Fruit fly (Drosophila melanogaster): ENCODE measurements around the gene Cyp9f2.
A peak's percentile ranks its signal among the peaks of the same experiment; 100 is the strongest.

The Cyp9f2 gene

dm6 chr3R:12408160-12408559 lies 2.3 kb upstream of the Cyp9f2 start, which contains the start of gene CG5196:
TSS of gene CG5196 (plus strand) at chr3R:12408316.
- peak; percentile 14 for TF ChIP-seq EcR (GFP tag; optimal IDR thresholded peaks at IDR 0.05)
- TF ChIP-seq Pif1B (GFP tag; optimal IDR thresholded peaks at IDR 0.05), result no peak

dm6 chr3R:12406235-12407196 lies 688 bp upstream of the Cyp9f2 start, which contains the start of gene CG5167:
TSS of gene CG5167 (plus strand) at chr3R:12406532.
- peak; percentile 64; the same call in 2 of the 3 replicates for TF ChIP-seq fd96Ca (GFP tag; IDR thresholded peaks at IDR 0.05)
- TF ChIP-seq CG8301 (tag; optimal IDR thresholded peaks at IDR 0.05), result peak; percentile 62
- TF ChIP-seq gl (tag; optimal IDR thresholded peaks at IDR 0.05), result peak; percentile 88
- peak; percentile 15 for TF ChIP-seq CG8159 (tag; optimal IDR thresholded peaks at IDR 0.05)
- TF ChIP-seq Snoo (tag; optimal IDR thresholded peaks at IDR 0.05), result peak; percentile 13
- TF ChIP-seq CG13204 (GFP tag; optimal IDR thresholded peaks at IDR 0.05), result peak; percentile 54
- TF ChIP-seq Pif1B (GFP tag; optimal IDR thresholded peaks at IDR 0.05), result no peak
- TF ChIP-seq CG17806 (tag; optimal IDR thresholded peaks at IDR 0.05), result peak; percentile 11
- TF ChIP-seq rn (GFP tag; IDR thresholded peaks at IDR 0.05), result no peak
- peak; percentile 51 for TF ChIP-seq Ets98B (GFP tag; IDR thresholded peaks at IDR 0.05)
- no peak; the same call in 1 of the 2 replicates for TF ChIP-seq CG32121 (GFP tag; IDR thresholded peaks at IDR 0.05)
- TF ChIP-seq CG12605 (GFP tag; IDR thresholded peaks at IDR 0.05), result peak; percentile 85
- no peak for TF ChIP-seq CG10348 (GFP tag; IDR thresholded peaks at IDR 0.05)
- no peak for TF ChIP-seq Pif1A (GFP tag; optimal IDR thresholded peaks at IDR 0.05)
- TF ChIP-seq CG34367 (tag; optimal IDR thresholded peaks at IDR 0.05), result peak; percentile 40
- TF ChIP-seq EcR (GFP tag; optimal IDR thresholded peaks at IDR 0.05), result no peak

DNA sequence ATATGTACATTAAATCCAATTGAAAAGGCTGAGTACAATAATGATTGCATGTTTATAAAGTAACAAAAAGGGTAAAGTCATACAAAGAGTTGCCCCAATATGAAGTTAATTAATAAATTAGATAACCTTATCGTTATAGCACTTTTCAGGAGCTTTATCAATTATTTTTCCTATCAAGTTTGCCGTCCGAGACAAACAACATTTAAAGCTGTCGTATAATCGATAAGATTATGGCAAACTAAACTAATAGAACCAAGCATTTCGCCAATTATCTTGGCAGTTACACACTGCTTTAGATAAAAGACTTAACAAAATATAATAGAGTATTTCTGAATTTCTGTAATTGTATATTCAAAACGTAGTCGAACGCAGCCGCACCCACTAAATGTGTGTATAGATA lies 694 bp downstream of the Cyp9f2 start:
- TF ChIP-seq CG14655 (GFP tag; optimal IDR thresholded peaks at IDR 0.05) (no peak), gl (tag; optimal IDR thresholded peaks at IDR 0.05) (no peak), CG8159 (tag; optimal IDR thresholded peaks at IDR 0.05) (no peak), CG8301 (tag; optimal IDR thresholded peaks at IDR 0.05) (no peak), Pif1B (GFP tag; optimal IDR thresholded peaks at IDR 0.05) (no peak), Snoo (tag; optimal IDR thresholded peaks at IDR 0.05) (no peak), D1 (tag; optimal IDR thresholded peaks at IDR 0.05) (no peak), rn (GFP tag; IDR thresholded peaks at IDR 0.05) (no peak), CG12605 (GFP tag; IDR thresholded peaks at IDR 0.05) (no peak), CG17806 (tag; optimal IDR thresholded peaks at IDR 0.05) (no peak), EcR (GFP tag; optimal IDR thresholded peaks at IDR 0.05) (no peak), CG4496 (GFP tag; IDR thresholded peaks at IDR 0.05) (no peak), fd96Ca (GFP tag; IDR thresholded peaks at IDR 0.05) (no peak), CG34367 (tag; optimal IDR thresholded peaks at IDR 0.05) (no peak), CG32121 (GFP tag; IDR thresholded peaks at IDR 0.05) (no peak), CG15710 (tag; optimal IDR thresholded peaks at IDR 0.05) (no peak), CG10348 (GFP tag; IDR thresholded peaks at IDR 0.05) (no peak)

DNA sequence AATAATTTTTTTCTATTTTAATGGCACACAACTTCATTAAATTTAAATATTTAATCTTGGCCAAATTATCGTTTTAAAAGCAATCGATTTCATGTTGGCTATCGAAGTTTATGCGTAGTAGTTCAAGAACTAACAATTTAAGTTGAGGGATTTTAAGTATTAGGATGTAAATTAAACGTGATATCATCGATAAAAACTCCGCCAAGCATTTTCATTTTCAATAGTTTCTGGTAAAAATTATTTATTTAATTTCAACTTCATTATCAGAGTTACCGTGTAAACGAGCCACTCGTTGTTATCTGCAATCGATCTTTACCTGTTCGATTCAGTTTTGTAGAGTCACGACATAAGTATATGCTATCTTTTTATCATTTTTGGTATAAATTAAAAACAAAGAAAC lies 2.9 kb downstream of the Cyp9f2 start:
- peak; percentile 93 for TF ChIP-seq gl (tag; optimal IDR thresholded peaks at IDR 0.05)
- peak; percentile 97 for TF ChIP-seq Pif1B (GFP tag; optimal IDR thresholded peaks at IDR 0.05)
- TF ChIP-seq Pif1A (GFP tag; optimal IDR thresholded peaks at IDR 0.05), result peak; percentile 95
- peak; percentile 100 for TF ChIP-seq CG8159 (tag; optimal IDR thresholded peaks at IDR 0.05)
- TF ChIP-seq CG17806 (tag; optimal IDR thresholded peaks at IDR 0.05), result peak; percentile 97
- peak; percentile 96 for TF ChIP-seq Ets98B (GFP tag; IDR thresholded peaks at IDR 0.05)
- peak; percentile 98 for TF ChIP-seq Snoo (tag; optimal IDR thresholded peaks at IDR 0.05)
- TF ChIP-seq CG4496 (GFP tag; IDR thresholded peaks at IDR 0.05), result no peak
- TF ChIP-seq CG8301 (tag; optimal IDR thresholded peaks at IDR 0.05), result peak; percentile 100
- TF ChIP-seq CG9948 (tag; optimal IDR thresholded peaks at IDR 0.05), result peak; percentile 98
- peak; percentile 84 for TF ChIP-seq rn (GFP tag; IDR thresholded peaks at IDR 0.05)
- TF ChIP-seq CG10348 (GFP tag; IDR thresholded peaks at IDR 0.05), result no peak
- TF ChIP-seq EcR (GFP tag; optimal IDR thresholded peaks at IDR 0.05), result peak; percentile 22
- peak; percentile 99 for TF ChIP-seq D1 (tag; optimal IDR thresholded peaks at IDR 0.05)
- peak; percentile 93 for TF ChIP-seq CG32121 (GFP tag; IDR thresholded peaks at IDR 0.05)
- peak; percentile 98 for TF ChIP-seq CG34367 (tag; optimal IDR thresholded peaks at IDR 0.05)
- TF ChIP-seq CG12605 (GFP tag; IDR thresholded peaks at IDR 0.05), result peak; percentile 96
- TF ChIP-seq fd96Ca (GFP tag; IDR thresholded peaks at IDR 0.05), result peak; percentile 84
- peak; percentile 97 for TF ChIP-seq CG15710 (tag; optimal IDR thresholded peaks at IDR 0.05)
- peak; percentile 95 for TF ChIP-seq CG14655 (GFP tag; optimal IDR thresholded peaks at IDR 0.05)
- no peak for TF ChIP-seq CG13204 (GFP tag; optimal IDR thresholded peaks at IDR 0.05)

- TF ChIP-seq CG8301 (tag; optimal IDR thresholded peaks at IDR 0.05) (no peak), CG12605 (GFP tag; IDR thresholded peaks at IDR 0.05) (peak; percentile 35; the same call in 1 of the 2 replicates), Ets98B (GFP tag; IDR thresholded peaks at IDR 0.05) (no peak), CG10348 (GFP tag; IDR thresholded peaks at IDR 0.05) (no peak), CG14655 (GFP tag; optimal IDR thresholded peaks at IDR 0.05) (no peak)
Observed at dm6 chr3R:12401672-12402296, 4.0 kb downstream of the Cyp9f2 start, which contains the start of gene DNAlig3. TSS of gene DNAlig3 (minus strand) at chr3R:12401839.

Measured in whole organism, pupa.